Fruit fly (Drosophila melanogaster): ENCODE measurements around the gene Taf9.

Gene Taf9

DNA sequence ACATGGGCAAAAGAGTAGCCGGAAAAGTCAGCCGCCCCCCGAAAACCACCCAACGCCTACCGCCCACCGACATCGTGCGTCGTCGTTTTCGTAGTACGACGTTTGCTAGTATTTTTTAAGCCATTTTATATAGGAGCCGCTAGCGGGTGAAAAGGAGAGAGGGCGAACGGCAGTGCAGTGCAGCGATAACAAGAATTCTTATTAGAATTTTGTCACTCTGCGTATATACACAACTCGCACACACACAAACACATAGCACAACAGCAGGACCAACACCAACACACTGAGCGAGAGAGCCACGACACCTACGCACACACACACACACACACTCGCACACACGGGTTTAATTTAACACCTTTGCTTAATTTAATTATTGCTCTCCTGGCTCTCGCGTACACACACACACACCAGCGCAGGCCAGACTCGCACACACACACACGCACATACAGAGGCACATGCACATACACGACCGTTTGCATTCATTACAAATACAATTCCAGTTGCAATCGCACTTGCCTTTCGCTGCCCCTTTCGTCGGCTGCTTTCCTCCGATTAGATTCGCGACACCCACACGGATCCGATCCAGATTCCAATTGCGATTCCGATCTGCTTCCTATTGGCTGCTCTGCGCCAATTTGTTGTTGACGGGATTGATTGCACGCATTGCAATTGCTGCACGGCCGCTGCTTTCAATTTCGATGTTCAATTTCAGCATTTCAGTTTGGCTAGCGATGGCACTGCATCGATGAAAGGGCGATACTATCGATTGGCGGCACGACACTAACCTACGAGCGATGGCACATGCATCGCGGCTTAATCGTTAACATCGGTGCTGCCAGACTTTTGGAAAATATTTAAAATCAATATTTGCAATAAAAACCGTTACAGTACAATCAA lies 14.9 kb upstream of the Taf9 start, which contains the start of gene Socs16D (continued):
- TF ChIP-seq Vsx1 (GFP tag; optimal IDR thresholded peaks at IDR 0.05) = no peak
- peak; percentile 97 for TF ChIP-seq ato (GFP tag; IDR thresholded peaks at IDR 0.05; ENCODE audit: partially characterized antibody)
- no peak for TF ChIP-seq ttk (GFP tag; IDR thresholded peaks at IDR 0.05)
- peak; percentile 89 for TF ChIP-seq Lhr (GFP tag; optimal IDR thresholded peaks at IDR 0.05)
- TF ChIP-seq CG10654 (GFP tag; optimal IDR thresholded peaks at IDR 0.05) = peak; percentile 7
- TF ChIP-seq zfh1 (GFP tag; IDR thresholded peaks at IDR 0.05) = peak; percentile 15; the same call in 1 of the 3 replicates
- peak; percentile 43 for TF ChIP-seq Camta (GFP tag; optimal IDR thresholded peaks at IDR 0.05)
- TF ChIP-seq CG34376 (GFP tag; optimal IDR thresholded peaks at IDR 0.05) = peak; percentile 40
- peak in 1 of 3 experiments; percentile 79 for TF ChIP-seq lola (GFP tag; optimal IDR thresholded peaks at IDR 0.05)
- no peak for TF ChIP-seq CG7357 (GFP tag; IDR thresholded peaks at IDR 0.05)
- no peak for TF ChIP-seq schlank (tag; optimal IDR thresholded peaks at IDR 0.05)
- no peak for TF ChIP-seq esg (GFP tag; conservative IDR thresholded peaks at IDR 0.05)
- TF ChIP-seq BtbVII (GFP tag; optimal IDR thresholded peaks at IDR 0.05) = peak; percentile 13
- no peak for TF ChIP-seq fu2 (GFP tag; optimal IDR thresholded peaks at IDR 0.05)
- TF ChIP-seq nau (GFP tag; optimal IDR thresholded peaks at IDR 0.05) = no peak
- peak; percentile 5 for TF ChIP-seq CG8944 (GFP tag; optimal IDR thresholded peaks at IDR 0.05)
- no peak for TF ChIP-seq emc (GFP tag; optimal IDR thresholded peaks at IDR 0.05)
- no peak for TF ChIP-seq dati (GFP tag; IDR thresholded peaks at IDR 0.05)
- TF ChIP-seq Hey (tag; optimal IDR thresholded peaks at IDR 0.05) = no peak
- TF ChIP-seq CG7987 (GFP tag; optimal IDR thresholded peaks at IDR 0.05) = peak; percentile 45
- TF ChIP-seq lab (GFP tag; optimal IDR thresholded peaks at IDR 0.05) = peak; percentile 52
- no peak for TF ChIP-seq chm (GFP tag; IDR thresholded peaks at IDR 0.05)
- peak; percentile 12 for TF ChIP-seq dmrt99B (tag; optimal IDR thresholded peaks at IDR 0.05)
- no peak for TF ChIP-seq H15 (GFP tag; IDR thresholded peaks at IDR 0.05)
- TF ChIP-seq sens-2 (GFP tag; IDR thresholded peaks at IDR 0.05) = no peak
- peak; percentile 72 for TF ChIP-seq HmgZ (tag; optimal IDR thresholded peaks at IDR 0.05)
- TF ChIP-seq CG16815 (GFP tag; optimal IDR thresholded peaks at IDR 0.05) = no peak
- no peak for TF ChIP-seq gsb (GFP tag; IDR thresholded peaks at IDR 0.05)
- TF ChIP-seq CG2889 (GFP tag; IDR thresholded peaks at IDR 0.05) = no peak
- TF ChIP-seq CG7745 (tag; optimal IDR thresholded peaks at IDR 0.05) = peak; percentile 100
- peak; percentile 13 for TF ChIP-seq run (tag; optimal IDR thresholded peaks at IDR 0.05)
- peak; percentile 83 for TF ChIP-seq CG9932 (GFP tag; IDR thresholded peaks at IDR 0.05)
- TF ChIP-seq unc-4 (GFP tag; IDR thresholded peaks at IDR 0.05; ENCODE audit: partially characterized antibody) = peak; percentile 97
- no peak for TF ChIP-seq fd96Cb (tag; optimal IDR thresholded peaks at IDR 0.05)
- TF ChIP-seq CG31388 (GFP tag; optimal IDR thresholded peaks at IDR 0.05) = no peak
- peak; percentile 15 for TF ChIP-seq CG30020 (tag; optimal IDR thresholded peaks at IDR 0.05)
- TF ChIP-seq Hr39 (optimal IDR thresholded peaks at IDR 0.05) = no peak
- TF ChIP-seq eve (GFP tag; optimal IDR thresholded peaks at IDR 0.05) = no peak
- peak; percentile 73 for TF ChIP-seq Hmr (GFP tag; optimal IDR thresholded peaks at IDR 0.05)
- no peak for TF ChIP-seq CG2875 (GFP tag; optimal IDR thresholded peaks at IDR 0.05)
- peak; percentile 29; the same call in 1 of the 2 replicates for TF ChIP-seq lmd (GFP tag; IDR thresholded peaks at IDR 0.05)
- TF ChIP-seq CG10431 (GFP tag; optimal IDR thresholded peaks at IDR 0.05) = no peak
- TF ChIP-seq CG10959 (GFP tag; IDR thresholded peaks at IDR 0.05) = no peak
- TF ChIP-seq sd (tag; optimal IDR thresholded peaks at IDR 0.05) = peak; percentile 17
- no peak for TF ChIP-seq CG30431 (GFP tag; optimal IDR thresholded peaks at IDR 0.05)
- TF ChIP-seq CG10543 (GFP tag; optimal IDR thresholded peaks at IDR 0.05) = no peak
- TF ChIP-seq Abd-B (GFP tag; optimal IDR thresholded peaks at IDR 0.05) = peak; percentile 70
- peak; percentile 74 for TF ChIP-seq CG4617 (GFP tag; optimal IDR thresholded peaks at IDR 0.05; ENCODE audit: borderline replicate concordance)
- peak; percentile 20 for TF ChIP-seq odd (GFP tag; optimal IDR thresholded peaks at IDR 0.05)

Data from whole organism, embryonic.